Fruit fly (Drosophila melanogaster) whole organism, embryonic: ENCODE measurements around the gene nmo.

Source experiments
- ATbp ChIP-seq: fragments of 200-800 bp; sonication (Bioruptor generic); optimal IDR thresholded peaks from 2 replicates; lab custom pipeline; 2017; ENCODE audit warnings: missing biosample characterization, mild to moderate bottlenecking, missing genetic modification characterization, missing genetic modification reagents
- Blimp-1 ChIP-seq: fragments of 200-800 bp; sonication (Bioruptor generic); optimal IDR thresholded peaks from 3 replicates; lab custom pipeline; 2018; ENCODE audit warnings: missing biosample characterization, missing genetic modification characterization, mild to moderate bottlenecking, moderate library complexity, missing genetic modification reagents
- BtbVII ChIP-seq: fragments of 200-800 bp; sonication (Bioruptor generic); optimal IDR thresholded peaks from 3 replicates; lab custom pipeline; 2017; ENCODE audit warnings: missing biosample characterization, mild to moderate bottlenecking, missing genetic modification characterization
- CG10147 ChIP-seq: fragments of 200-800 bp; sonication (Bioruptor generic); optimal IDR thresholded peaks from 2 replicates; lab custom pipeline; 2019; ENCODE audit warnings: missing biosample characterization, mild to moderate bottlenecking, missing genetic modification characterization, moderate library complexity
- CG10209 ChIP-seq: fragments of 200-800 bp; sonication (Bioruptor generic); optimal IDR thresholded peaks from 3 replicates; lab custom pipeline; 2017; ENCODE audit warnings: missing biosample characterization, mild to moderate bottlenecking, missing genetic modification characterization, missing genetic modification reagents
- CG10959 ChIP-seq: fragments of 200-800 bp; sonication (Bioruptor generic); IDR thresholded peaks from 2 replicates; pipeline ENCODE4 v1.3.6; 2022; ENCODE audit warnings: missing biosample characterization, missing genetic modification characterization
- CG10979 ChIP-seq: fragments of 200-800 bp; sonication (Bioruptor generic); optimal IDR thresholded peaks from 2 replicates; lab custom pipeline; 2018; ENCODE audit warnings: missing biosample characterization, mild to moderate bottlenecking, missing genetic modification characterization, moderate library complexity
- CG11504 ChIP-seq: fragments of 200-800 bp; sonication (Bioruptor generic); optimal IDR thresholded peaks from 3 replicates; lab custom pipeline; 2019; ENCODE audit warnings: missing biosample characterization, mild to moderate bottlenecking, missing genetic modification characterization, moderate library complexity
- CG12155 ChIP-seq: fragments of 200-800 bp; sonication (Bioruptor generic); optimal IDR thresholded peaks from 3 replicates; lab custom pipeline; 2016; ENCODE audit warnings: missing biosample characterization, missing genetic modification characterization
- CG12299 ChIP-seq: fragments of 200-800 bp; sonication (Bioruptor generic); optimal IDR thresholded peaks from 2 replicates; lab custom pipeline; 2018; ENCODE audit warnings: missing biosample characterization, mild to moderate bottlenecking, missing genetic modification characterization
- CG12391 ChIP-seq: fragments of 200-800 bp; sonication (Bioruptor generic); optimal IDR thresholded peaks from 3 replicates; lab custom pipeline; 2018; ENCODE audit warnings: missing biosample characterization, mild to moderate bottlenecking, missing genetic modification characterization, moderate library complexity
- CG13624 ChIP-seq: fragments of 200-800 bp; sonication (Bioruptor generic); optimal IDR thresholded peaks from 2 replicates; lab custom pipeline; 2016; ENCODE audit warnings: missing biosample characterization, missing genetic modification characterization
- CG14710 ChIP-seq: fragments of 200-800 bp; sonication (Bioruptor generic); optimal IDR thresholded peaks from 3 replicates; lab custom pipeline; 2019; ENCODE audit warnings: missing biosample characterization, mild to moderate bottlenecking, missing genetic modification characterization, moderate library complexity
- CG1529 ChIP-seq: fragments of 200-800 bp; sonication (Bioruptor generic); optimal IDR thresholded peaks from 3 replicates; lab custom pipeline; 2018; ENCODE audit warnings: missing biosample characterization, missing genetic modification characterization
- CG17361 ChIP-seq: fragments of 200-800 bp; sonication (Bioruptor generic); IDR thresholded peaks from 3 replicates; pipeline ENCODE4 v1.3.6; 2022; ENCODE audit warnings: missing biosample characterization, missing genetic modification characterization
- CG17385 ChIP-seq: fragments of 200-800 bp; sonication (Bioruptor generic); optimal IDR thresholded peaks from 3 replicates; lab custom pipeline; 2018; ENCODE audit warnings: missing biosample characterization, mild to moderate bottlenecking, missing genetic modification characterization
- CG17829 ChIP-seq: fragments of 200-800 bp; optimal IDR thresholded peaks from 2 replicates; lab custom pipeline; 2019; ENCODE audit warnings: missing biosample characterization, mild to moderate bottlenecking, missing genetic modification characterization, moderate library complexity
- CG18262 ChIP-seq: fragments of 200-800 bp; optimal IDR thresholded peaks from 3 replicates; lab custom pipeline; 2019; ENCODE audit warnings: missing biosample characterization, mild to moderate bottlenecking, missing genetic modification characterization, moderate library complexity
- CG18619 ChIP-seq: fragments of 200-800 bp; sonication (Bioruptor generic); optimal IDR thresholded peaks from 3 replicates; lab custom pipeline; 2017; ENCODE audit warnings: missing biosample characterization, mild to moderate bottlenecking, missing genetic modification characterization
- CG2678 ChIP-seq: fragments of 200-800 bp; sonication (Bioruptor generic); optimal IDR thresholded peaks from 3 replicates; lab custom pipeline; 2019; ENCODE audit warnings: missing biosample characterization, mild to moderate bottlenecking, missing genetic modification characterization, moderate library complexity
- CG2712 ChIP-seq: fragments of 200-800 bp; optimal IDR thresholded peaks from 3 replicates; lab custom pipeline; 2019; ENCODE audit warnings: missing biosample characterization, mild to moderate bottlenecking, missing genetic modification characterization, moderate library complexity
- CG30403 ChIP-seq: fragments of 200-800 bp; sonication (Bioruptor generic); optimal IDR thresholded peaks from 3 replicates; lab custom pipeline; 2016; ENCODE audit warnings: missing biosample characterization, missing genetic modification characterization
- CG33557 ChIP-seq: fragments of 200-800 bp; sonication (Bioruptor generic); optimal IDR thresholded peaks from 2 replicates; lab custom pipeline; 2019; ENCODE audit warnings: missing biosample characterization, mild to moderate bottlenecking, missing genetic modification characterization, moderate library complexity
- CG3407 ChIP-seq: fragments of 200-800 bp; sonication (Bioruptor generic); optimal IDR thresholded peaks from 2 replicates; lab custom pipeline; 2018; ENCODE audit warnings: missing biosample characterization, mild to moderate bottlenecking, missing genetic modification characterization
- CG3838 ChIP-seq: fragments of 200-800 bp; sonication (Bioruptor generic); optimal IDR thresholded peaks from 3 replicates; lab custom pipeline; 2016; ENCODE audit warnings: missing biosample characterization, missing genetic modification characterization
- CG4328 ChIP-seq: fragments of 200-800 bp; sonication (Bioruptor generic); optimal IDR thresholded peaks from 3 replicates; lab custom pipeline; 2017; ENCODE audit warnings: missing biosample characterization, missing genetic modification reagents, missing genetic modification characterization
- CG4730 ChIP-seq: fragments of 200-800 bp; sonication (Bioruptor generic); IDR thresholded peaks from 2 replicates; pipeline ENCODE4 v1.3.6; 2022; ENCODE audit warnings: missing biosample characterization, missing genetic modification characterization
- CG5180 ChIP-seq: fragments of 200-800 bp; sonication (Bioruptor generic); optimal IDR thresholded peaks from 3 replicates; lab custom pipeline; 2017; ENCODE audit warnings: missing biosample characterization, missing genetic modification characterization, mild to moderate bottlenecking, moderate library complexity, missing genetic modification reagents
- D19A ChIP-seq: fragments of 200-800 bp; optimal IDR thresholded peaks from 3 replicates; lab custom pipeline; 2019; ENCODE audit warnings: missing biosample characterization, mild to moderate bottlenecking, missing genetic modification characterization, moderate library complexity
- D19B ChIP-seq: fragments of 200-800 bp; sonication (Bioruptor generic); optimal IDR thresholded peaks from 2 replicates; lab custom pipeline; 2017; ENCODE audit warnings: missing biosample characterization, mild to moderate bottlenecking, missing genetic modification characterization
- E2f2 ChIP-seq: fragments of 200-800 bp; sonication (Bioruptor generic); IDR thresholded peaks from 2 replicates; pipeline ENCODE4 v1.3.6; 2022; ENCODE audit warnings: missing biosample characterization, missing genetic modification characterization
- NC2β ChIP-seq: fragments of 200-800 bp; sonication (Bioruptor generic); optimal IDR thresholded peaks from 2 replicates; lab custom pipeline; 2016; ENCODE audit warnings: missing biosample characterization, missing genetic modification characterization
- Taf1 ChIP-seq: fragments of 200-800 bp; sonication (Bioruptor generic); IDR thresholded peaks from 2 replicates; pipeline ENCODE4 v1.3.6; 2022; ENCODE audit warnings: missing biosample characterization, missing genetic modification characterization
- Usf ChIP-seq: fragments of 200-800 bp; sonication (Bioruptor generic); optimal IDR thresholded peaks from 2 replicates; lab custom pipeline; 2017; ENCODE audit warnings: missing genotype, missing biosample characterization, missing genetic modification characterization
- az2 ChIP-seq: fragments of 200-800 bp; sonication (Bioruptor generic); optimal IDR thresholded peaks from 3 replicates; lab custom pipeline; 2016; ENCODE audit warnings: missing biosample characterization, missing genetic modification characterization
- bsh ChIP-seq, 2 experiments: fragments of 200-800 bp; sonication (Bioruptor generic); optimal IDR thresholded peaks; 2 replicates each; lab custom pipeline; 2017 to 2018; ENCODE audit warnings: mild to moderate bottlenecking in 2 of 2, missing biosample characterization in 2 of 2, missing genetic modification characterization in 2 of 2, moderate library complexity in 1 of 2
- cato ChIP-seq: fragments of 200-800 bp; sonication (Bioruptor generic); optimal IDR thresholded peaks from 2 replicates; lab custom pipeline; 2016; ENCODE audit warnings: missing biosample characterization, missing genetic modification characterization, borderline replicate concordance
- cg ChIP-seq: fragments of 200-800 bp; sonication (Bioruptor generic); optimal IDR thresholded peaks from 3 replicates; lab custom pipeline; 2019; ENCODE audit warnings: missing biosample characterization, mild to moderate bottlenecking, missing genetic modification characterization, moderate library complexity
- corto ChIP-seq: fragments of 200-800 bp; sonication (Bioruptor generic); optimal IDR thresholded peaks from 2 replicates; lab custom pipeline; 2016; ENCODE audit warnings: missing biosample characterization, mild to moderate bottlenecking, missing genetic modification characterization, moderate library complexity
- odd ChIP-seq: fragments of 200-800 bp; sonication (Bioruptor generic); optimal IDR thresholded peaks from 2 replicates; lab custom pipeline; 2017; ENCODE audit warnings: missing biosample characterization, mild to moderate bottlenecking, missing genetic modification characterization
- pan ChIP-seq, 4 experiments: fragments of >200 bp in 3 of 4; fragments of 200-800 bp in 1 of 4; sonication (Bioruptor generic) in 1 of 4; optimal IDR thresholded peaks in 3 of 4; IDR thresholded peaks in 1 of 4; 2 replicates each; pipeline versions ENCODE4 v1.3.6 to Lab custom; 2017 to 2022; ENCODE audit warnings: missing biosample characterization in 2 of 4, missing genetic modification characterization in 2 of 4, mixed read lengths in 1 of 4
- pfk ChIP-seq: fragments of 200-800 bp; sonication (Bioruptor generic); optimal IDR thresholded peaks from 2 replicates; lab custom pipeline; 2018; ENCODE audit warnings: missing biosample characterization, mild to moderate bottlenecking, missing genetic modification characterization, moderate library complexity
- pum ChIP-seq: fragments of 200-800 bp; sonication (Bioruptor generic); optimal IDR thresholded peaks from 2 replicates; lab custom pipeline; 2016; ENCODE audit warnings: missing biosample characterization, missing genetic modification characterization
- ranshi ChIP-seq: fragments of 200-800 bp; sonication (Bioruptor generic); IDR thresholded peaks from 2 replicates; pipeline ENCODE4 v1.3.6; 2022; ENCODE audit warnings: missing biosample characterization, missing genetic modification characterization
- shn ChIP-seq: fragments of 200-800 bp; sonication (Bioruptor generic); optimal IDR thresholded peaks from 3 replicates; lab custom pipeline; 2016; ENCODE audit warnings: missing biosample characterization, missing genetic modification characterization
- slp2 ChIP-seq: fragments of 200-800 bp; sonication (Bioruptor generic); optimal IDR thresholded peaks from 2 replicates; lab custom pipeline; 2016; ENCODE audit warnings: missing biosample characterization, missing genetic modification characterization
- stc ChIP-seq: fragments of 200-800 bp; sonication (Bioruptor generic); IDR thresholded peaks from 2 replicates; pipeline ENCODE4 v1.3.6; 2022; ENCODE audit warnings: missing biosample characterization, missing genetic modification characterization
- tin ChIP-seq: fragments of 200-800 bp; sonication (Bioruptor generic); optimal IDR thresholded peaks from 3 replicates; lab custom pipeline; 2016; ENCODE audit warnings: missing biosample characterization, missing genetic modification characterization
- tio ChIP-seq: fragments of 200-800 bp; sonication (Bioruptor generic); optimal IDR thresholded peaks from 2 replicates; lab custom pipeline; 2017; ENCODE audit warnings: missing biosample characterization, missing genetic modification characterization, inconsistent platforms

nmo gene

DNA sequence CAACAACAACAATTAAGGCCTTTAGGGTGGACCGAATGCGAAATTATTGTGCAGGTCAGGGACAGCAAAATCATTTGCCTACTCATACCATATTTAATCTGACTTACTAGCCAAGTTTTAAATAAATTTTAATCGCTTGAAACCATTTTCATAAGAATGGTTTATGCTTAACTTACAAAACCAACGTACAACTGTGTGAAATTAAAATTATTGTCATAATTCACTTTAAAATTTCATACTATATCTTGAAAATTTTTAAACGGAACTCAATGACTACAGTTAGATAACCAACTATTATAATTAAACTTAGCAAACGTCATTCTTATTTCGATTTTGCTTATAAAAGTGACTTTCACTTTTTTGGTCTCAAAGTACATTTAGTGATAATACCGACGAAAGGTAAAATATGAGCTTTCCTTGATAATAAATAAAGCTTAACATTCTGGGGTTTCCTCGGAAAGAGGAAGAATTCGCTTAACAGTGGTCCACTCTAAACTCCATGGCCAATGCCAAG lies 78.0 kb downstream of the nmo start (continued):
- TF ChIP-seq CG14710 (tag; lab: Kevin White, UChicago) (peak; percentile 17), CG17829 (no peak), CG2712 (peak; percentile 46), cato (GFP tag; lab: Kevin White, UChicago) (peak; percentile 1), pum (GFP tag; lab: Kevin White, UChicago) (no peak), bsh (GFP tag; optimal IDR thresholded peaks at IDR 0.05; lab: Kevin White, UChicago) (peak; percentile 13 to 93), CG2678 (peak; percentile 25), CG4328 (GFP tag; lab: Kevin White, UChicago) (no peak), slp2 (GFP tag; lab: Kevin White, UChicago) (no peak), CG18262 (peak; percentile 63), ATbp (GFP tag; lab: Kevin White, UChicago) (peak; percentile 49), CG12391 (tag; lab: Kevin White, UChicago) (peak; percentile 39), NC2β (GFP tag; lab: Kevin White, UChicago) (no peak), CG17385 (no peak), az2 (GFP tag; lab: Kevin White, UChicago) (peak; percentile 19), CG13624 (GFP tag; lab: Kevin White, UChicago) (no peak), CG10979 (tag; lab: Kevin White, UChicago) (peak; percentile 34), CG30403 (GFP tag; lab: Kevin White, UChicago) (peak; percentile 65), Taf1 (GFP tag; lab: Robert Waterston, UW) (no peak), odd (GFP tag; lab: Kevin White, UChicago) (peak; percentile 36), ranshi (0 out of 2 replicates have a peak, but pooled peaks have one; percentile 6), CG12155 (GFP tag; lab: Kevin White, UChicago) (no peak), CG10209 (GFP tag; lab: Kevin White, UChicago) (peak; percentile 2), tio (GFP tag; lab: Kevin White, UChicago) (peak; percentile 40), CG4730 (GFP tag; lab: Robert Waterston, UW) (no peak), CG3838 (peak; percentile 11), tin (GFP tag; lab: Kevin White, UChicago) (peak; percentile 36), CG3407 (peak; percentile 35), CG5180 (GFP tag; lab: Kevin White, UChicago) (peak; percentile 49), CG10959 (GFP tag; lab: Robert Waterston, UW) (no peak), CG18619 (GFP tag; lab: Kevin White, UChicago) (peak; percentile 34), D19A (peak; percentile 45), pfk (GFP tag; lab: Kevin White, UChicago) (no peak), Blimp-1 (peak; percentile 57), CG10147 (GFP tag; lab: Kevin White, UChicago) (peak; percentile 1), shn (no peak), pan (optimal IDR thresholded peaks at IDR 0.05; lab: Kevin White, UChicago) (no peak), pan (GFP tag; optimal IDR thresholded peaks at IDR 0.05 in 1 of 2, IDR thresholded peaks at IDR 0.05 in 1 of 2) (peak in 1 of 2 experiments; percentile 18), CG1529 (peak; percentile 12), E2f2 (GFP tag; lab: Robert Waterston, UW) (0 out of 2 replicates have a peak, but pooled peaks have one; percentile 8), Usf (no peak), CG33557 (GFP tag; lab: Kevin White, UChicago) (no peak), BtbVII (GFP tag; lab: Kevin White, UChicago) (peak; percentile 57), D19B (GFP tag; lab: Kevin White, UChicago) (peak; percentile 41), corto (GFP tag; lab: Kevin White, UChicago) (no peak), stc (GFP tag; lab: Robert Waterston, UW) (peak; percentile 39; the same call in 1 of the 2 replicates), CG17361 (GFP tag; lab: Robert Waterston, UW) (peak; percentile 73; the same call in 2 of the 3 replicates), CG12299 (tag; lab: Kevin White, UChicago) (no peak), cg (GFP tag; lab: Kevin White, UChicago) (no peak), CG11504 (tag; lab: Kevin White, UChicago) (peak; percentile 71)
